Worm (Caenorhabditis elegans) whole organism, L1 larva: ENCODE measurements around the gene F59A6.4.
A peak's percentile ranks its signal among the peaks of the same experiment; 100 is the strongest.

Source experiments
- C04F5.9 ChIP-seq: sonication (generic microtip); optimal IDR thresholded peaks from 2 replicates; lab custom pipeline; 2016; ENCODE audit warnings: missing genetic modification characterization, missing compliant biosample characterization
- F16B12.6 ChIP-seq: fragments of 150-350 bp; optimal IDR thresholded peaks from 2 replicates; lab custom pipeline; 2014; ENCODE audit warnings: missing biosample characterization, missing genetic modification characterization
- ama-1 ChIP-seq: fragments of 150-350 bp; optimal IDR thresholded peaks from 2 replicates; lab custom pipeline; 2014
- blmp-1 ChIP-seq: fragments of 150-350 bp; optimal IDR thresholded peaks from 2 replicates; lab custom pipeline; 2014; ENCODE audit warnings: missing biosample characterization, missing genetic modification characterization
- ceh-63 ChIP-seq: fragments of 200-800 bp; sonication (Bioruptor generic); optimal IDR thresholded peaks from 2 replicates; lab custom pipeline; 2018; ENCODE audit warnings: mild to moderate bottlenecking, missing genetic modification characterization, missing compliant biosample characterization
- ceh-88 ChIP-seq: fragments of 200-800 bp; sonication (Bioruptor generic); IDR thresholded peaks from 2 replicates; pipeline ENCODE4 v1.3.6; 2022; ENCODE audit warnings: missing genetic modification characterization, missing compliant biosample characterization
- ceh-90 ChIP-seq: sonication (generic microtip); optimal IDR thresholded peaks from 2 replicates; lab custom pipeline; 2016; ENCODE audit warnings: missing genetic modification characterization, missing compliant biosample characterization
- ces-1 ChIP-seq: fragments of 150-350 bp; optimal IDR thresholded peaks from 2 replicates; lab custom pipeline; 2014; ENCODE audit warnings: missing biosample characterization, missing genetic modification reagents, missing genetic modification characterization
- dsc-1 ChIP-seq: sonication (generic microtip); optimal IDR thresholded peaks from 2 replicates; lab custom pipeline; 2016; ENCODE audit warnings: mild to moderate bottlenecking, missing genetic modification characterization, missing compliant biosample characterization
- efl-1 ChIP-seq, 4 experiments: fragments of 150-350 bp; optimal IDR thresholded peaks in 3 of 4; peaks in 1 of 4; 1 replicate in 1 of 4; 2 replicates in 3 of 4; lab custom pipeline; 2014; ENCODE audit warnings: missing biosample characterization in 2 of 4, missing genetic modification characterization in 2 of 4, missing genetic modification reagents in 2 of 4
- egl-13 ChIP-seq: sonication (generic microtip); optimal IDR thresholded peaks from 2 replicates; lab custom pipeline; 2016; ENCODE audit warnings: missing genotype, missing genetic modification reagents, missing genetic modification characterization, missing compliant biosample characterization
- egl-27 ChIP-seq, 2 experiments: fragments of 150-350 bp in 1 of 2; sonication (generic microtip); optimal IDR thresholded peaks; 3 replicates each; lab custom pipeline; 2017 to 2018; ENCODE audit warnings: missing biosample characterization in 2 of 2, missing genetic modification characterization in 2 of 2, missing genetic modification reagents in 2 of 2
- elt-2 ChIP-seq: sonication (generic microtip); optimal IDR thresholded peaks from 2 replicates; lab custom pipeline; 2016; ENCODE audit warnings: missing genetic modification characterization, mild to moderate bottlenecking, inconsistent platforms, missing compliant biosample characterization, missing genetic modification reagents
- elt-3 ChIP-seq, 6 experiments: fragments of 150-350 bp in 1 of 6; sonication (generic microtip); optimal IDR thresholded peaks; 2 replicates each; lab custom pipeline; 2017 to 2018; ENCODE audit warnings: missing biosample characterization in 6 of 6, missing genetic modification characterization in 6 of 6, inconsistent platforms in 1 of 6
- fkh-10 ChIP-seq: sonication (generic microtip); optimal IDR thresholded peaks from 2 replicates; lab custom pipeline; 2017; ENCODE audit warnings: missing biosample characterization, missing genetic modification reagents, missing genetic modification characterization
- hlh-17 ChIP-seq: fragments of 200-800 bp; sonication (Bioruptor generic); optimal IDR thresholded peaks from 2 replicates; lab custom pipeline; 2018; ENCODE audit warnings: missing genetic modification characterization, mild to moderate bottlenecking, missing compliant biosample characterization, moderate library complexity, borderline replicate concordance
- isw-1 ChIP-seq: fragments of 200-800 bp; sonication (Bioruptor generic); IDR thresholded peaks from 2 replicates; pipeline ENCODE4 v1.3.6; 2022; ENCODE audit warnings: missing genetic modification characterization, missing compliant biosample characterization
- lin-14 ChIP-seq: fragments of 200-800 bp; sonication (Bioruptor generic); optimal IDR thresholded peaks from 2 replicates; lab custom pipeline; 2018; ENCODE audit warnings: mild to moderate bottlenecking, missing genetic modification characterization, moderate library complexity, missing compliant biosample characterization
- lin-15B ChIP-seq: fragments of 150-350 bp; sonication (generic microtip); optimal IDR thresholded peaks from 3 replicates; lab custom pipeline; 2014; ENCODE audit warnings: missing biosample characterization, missing genetic modification characterization
- lin-35 ChIP-seq, 2 experiments: fragments of 150-350 bp; optimal IDR thresholded peaks; 2 replicates each; lab custom pipeline; 2014; ENCODE audit warnings: missing biosample characterization in 2 of 2, missing genetic modification characterization in 2 of 2, missing genetic modification reagents in 2 of 2
- lir-3 ChIP-seq: sonication (generic microtip); optimal IDR thresholded peaks from 2 replicates; lab custom pipeline; 2016; ENCODE audit warnings: mild to moderate bottlenecking, missing genetic modification characterization, moderate library complexity, missing compliant biosample characterization; ENCODE audit not compliant: poor library complexity
- lsy-2 ChIP-seq, 2 experiments: fragments of 150-350 bp; optimal IDR thresholded peaks; 2 replicates each; lab custom pipeline; 2014; ENCODE audit warnings: missing biosample characterization in 2 of 2, missing genetic modification characterization in 2 of 2
- mef-2 ChIP-seq: fragments of 150-350 bp; optimal IDR thresholded peaks from 2 replicates; lab custom pipeline; 2014; ENCODE audit warnings: missing biosample characterization, missing genetic modification characterization
- nhr-11 ChIP-seq: fragments of 150-350 bp; optimal IDR thresholded peaks from 2 replicates; lab custom pipeline; 2014; ENCODE audit warnings: missing biosample characterization, missing genetic modification characterization
- nhr-12 ChIP-seq: sonication (generic microtip); optimal IDR thresholded peaks from 2 replicates; lab custom pipeline; 2017; ENCODE audit warnings: missing biosample characterization, missing genetic modification characterization
- nhr-20 ChIP-seq: sonication (generic microtip); optimal IDR thresholded peaks from 2 replicates; lab custom pipeline; 2016; ENCODE audit warnings: mild to moderate bottlenecking, missing genetic modification characterization, missing compliant biosample characterization
- nhr-28 ChIP-seq: fragments of 150-350 bp; optimal IDR thresholded peaks from 2 replicates; lab custom pipeline; 2014; ENCODE audit warnings: missing biosample characterization, missing genetic modification characterization
- nhr-71 ChIP-seq: sonication (generic microtip); optimal IDR thresholded peaks from 2 replicates; lab custom pipeline; 2016; ENCODE audit warnings: mild to moderate bottlenecking, missing genetic modification characterization, moderate library complexity, missing compliant biosample characterization
- nhr-76 ChIP-seq: sonication (generic microtip); optimal IDR thresholded peaks from 2 replicates; lab custom pipeline; 2017; ENCODE audit warnings: missing biosample characterization, missing genetic modification characterization
- nhr-77 ChIP-seq: fragments of 150-350 bp; optimal IDR thresholded peaks from 2 replicates; lab custom pipeline; 2014; ENCODE audit warnings: missing biosample characterization, missing genetic modification characterization
- nhr-85 ChIP-seq: sonication (generic microtip); peaks from one replicate; lab custom pipeline; 2016; ENCODE audit warnings: missing genetic modification characterization, inconsistent platforms, missing compliant biosample characterization
- nhr-90 ChIP-seq: sonication (generic microtip); optimal IDR thresholded peaks from 2 replicates; lab custom pipeline; 2016; ENCODE audit warnings: mild to moderate bottlenecking, missing genetic modification characterization, missing compliant biosample characterization; ENCODE audit not compliant: poor library complexity
- pag-3 ChIP-seq: sonication (generic microtip); optimal IDR thresholded peaks from 2 replicates; lab custom pipeline; 2017; ENCODE audit warnings: missing genetic modification characterization, mild to moderate bottlenecking, missing compliant biosample characterization, antibody characterized with exemption, borderline replicate concordance; ENCODE audit not compliant: insufficient read depth
- snu-23 ChIP-seq: sonication (generic microtip); optimal IDR thresholded peaks from 2 replicates; lab custom pipeline; 2016; ENCODE audit warnings: missing genetic modification characterization, missing compliant biosample characterization
- sox-4 ChIP-seq: sonication (generic microtip); optimal IDR thresholded peaks from 2 replicates; lab custom pipeline; 2016; ENCODE audit warnings: missing genetic modification characterization, missing compliant biosample characterization
- sptf-1 ChIP-seq: fragments of 150-350 bp; optimal IDR thresholded peaks from 2 replicates; lab custom pipeline; 2014; ENCODE audit warnings: missing biosample characterization, missing genetic modification characterization
- swsn-7 ChIP-seq: sonication (generic microtip); optimal IDR thresholded peaks from 2 replicates; lab custom pipeline; 2016; ENCODE audit warnings: missing genetic modification characterization, missing compliant biosample characterization
- tlp-1 ChIP-seq: fragments of 150-350 bp; optimal IDR thresholded peaks from 2 replicates; lab custom pipeline; 2014; ENCODE audit warnings: missing biosample characterization, missing genetic modification characterization
- unc-30 ChIP-seq: sonication (generic microtip); optimal IDR thresholded peaks from 2 replicates; lab custom pipeline; 2017; ENCODE audit warnings: missing biosample characterization, missing genetic modification characterization
- unc-62 ChIP-seq: fragments of 150-350 bp; optimal IDR thresholded peaks from 2 replicates; lab custom pipeline; 2014; ENCODE audit warnings: missing biosample characterization, missing genetic modification reagents, missing genetic modification characterization
- unc-86 ChIP-seq: sonication (generic microtip); optimal IDR thresholded peaks from 2 replicates; lab custom pipeline; 2016; ENCODE audit warnings: missing genetic modification characterization, missing compliant biosample characterization
- unc-98 ChIP-seq: fragments of 200-800 bp; sonication (Bioruptor generic); IDR thresholded peaks from 2 replicates; pipeline ENCODE4 v1.3.6; 2022; ENCODE audit warnings: missing genetic modification characterization, missing compliant biosample characterization
- vab-15 ChIP-seq: sonication (generic microtip); optimal IDR thresholded peaks from 2 replicates; lab custom pipeline; 2017; ENCODE audit warnings: missing genotype, mild to moderate bottlenecking, missing genetic modification characterization, missing compliant biosample characterization
- zag-1 ChIP-seq: fragments of 150-350 bp; optimal IDR thresholded peaks from 2 replicates; lab custom pipeline; 2014; ENCODE audit warnings: missing biosample characterization, missing genetic modification characterization
- zip-4 ChIP-seq: fragments of 200-800 bp; sonication (Bioruptor generic); optimal IDR thresholded peaks from 2 replicates; lab custom pipeline; 2018; ENCODE audit warnings: mild to moderate bottlenecking, missing genetic modification characterization, moderate library complexity, missing compliant biosample characterization
- ztf-11 ChIP-seq, 2 experiments: sonication (generic microtip); optimal IDR thresholded peaks; 2 replicates each; lab custom pipeline; 2016 to 2017; ENCODE audit warnings: missing genetic modification characterization in 2 of 2, missing biosample characterization in 1 of 2, missing compliant biosample characterization in 1 of 2
- ztf-4 ChIP-seq: fragments of 150-350 bp; optimal IDR thresholded peaks from 2 replicates; lab custom pipeline; 2014; ENCODE audit warnings: missing biosample characterization, missing genetic modification characterization

The F59A6.4 gene

ce11 chrII:5055129-5055666 is 50.3 kb downstream of the F59A6.4 start, which contains the start of the genes ify-1 and rpl-22 (continued):
- TF ChIP-seq nhr-77 (tag; lab: Kevin White, UChicago) (peak; percentile 95), ceh-63 (no peak), efl-1 (optimal IDR thresholded peaks at IDR 0.05; lab: Kevin White, UChicago) (peak; percentile 95 to 96), efl-1 (GFP tag; optimal IDR thresholded peaks at IDR 0.05 in 1 of 2; lab: Kevin White, UChicago) (peak; percentile 93 to 99), fkh-10 (peak; percentile 87), lir-3 (peak; percentile 81), elt-3 (tag; optimal IDR thresholded peaks at IDR 0.05; lab: Kevin White, UChicago) (peak; percentile 5 to 98 (median 78)), dsc-1 (tag; lab: Kevin White, UChicago) (peak; percentile 89), C04F5.9 (tag; lab: Kevin White, UChicago) (peak; percentile 80), egl-13 (tag; lab: Kevin White, UChicago) (peak; percentile 69), nhr-11 (tag; lab: Kevin White, UChicago) (peak; percentile 72), lin-35 (GFP tag; optimal IDR thresholded peaks at IDR 0.05; lab: Kevin White, UChicago) (peak; percentile 95 to 98), ces-1 (GFP tag; lab: Kevin White, UChicago) (no peak), ceh-88 (peak; percentile 82), zag-1 (tag; lab: Kevin White, UChicago) (peak; percentile 17), swsn-7 (tag; lab: Kevin White, UChicago) (peak; percentile 93), unc-86 (peak; percentile 88), ceh-90 (tag; lab: Kevin White, UChicago) (no peak), nhr-12 (no peak), isw-1 (peak; percentile 93), unc-98 (GFP tag; lab: Robert Waterston, UW) (no peak), blmp-1 (tag; lab: Kevin White, UChicago) (peak; percentile 87), vab-15 (tag; lab: Kevin White, UChicago) (peak; percentile 90), unc-30 (tag; lab: Kevin White, UChicago) (no peak), zip-4 (GFP tag; lab: Kevin White, UChicago) (peak; percentile 78), mef-2 (peak; percentile 17), lin-15B (peak; percentile 97), sptf-1 (no peak), nhr-71 (peak; percentile 96), ztf-11 (tag; optimal IDR thresholded peaks at IDR 0.05; lab: Kevin White, UChicago) (peak in 1 of 2 experiments; percentile 78), lin-14 (GFP tag; lab: Kevin White, UChicago) (peak; percentile 92), unc-62 (no peak), sox-4 (tag; lab: Kevin White, UChicago) (peak; percentile 48)
- TF ChIP-seq, all 84 proteins: peak for 63

- peak in 1 of 2 experiments; percentile 2 for TF ChIP-seq lsy-2 (tag; optimal IDR thresholded peaks at IDR 0.05; lab: Kevin White, UChicago)
- TF ChIP-seq nhr-77 (tag; lab: Kevin White, UChicago) = peak; percentile 7
- TF ChIP-seq nhr-85 (tag; lab: Kevin White, UChicago) = peak; percentile 47
- no peak for TF ChIP-seq efl-1 (optimal IDR thresholded peaks at IDR 0.05; lab: Kevin White, UChicago)
- TF ChIP-seq efl-1 (GFP tag; optimal IDR thresholded peaks at IDR 0.05 in 1 of 2; lab: Kevin White, UChicago) = peak in 1 of 2 experiments; percentile 92
- no peak for TF ChIP-seq tlp-1
- TF ChIP-seq dsc-1 (tag; lab: Kevin White, UChicago) = peak; percentile 0
- no peak for TF ChIP-seq ama-1 (lab: Kevin White, UChicago)
- TF ChIP-seq, all 84 proteins: peak for 5
Observed at ce11 chrII:5056254-5056653, 51.4 kb downstream of the F59A6.4 start.

- TF ChIP-seq zag-1 (tag; lab: Kevin White, UChicago) (no peak), vab-15 (tag; lab: Kevin White, UChicago) (no peak), snu-23 (GFP tag; lab: Kevin White, UChicago) (peak; percentile 79), lin-15B (no peak), pag-3 (tag; lab: Kevin White, UChicago) (no peak), ama-1 (lab: Kevin White, UChicago) (no peak), isw-1 (no peak; the same call in 1 of the 2 replicates), C04F5.9 (tag; lab: Kevin White, UChicago) (no peak), hlh-17 (no peak), nhr-85 (tag; lab: Kevin White, UChicago) (peak; percentile 81), unc-98 (GFP tag; lab: Robert Waterston, UW) (no peak), unc-30 (tag; lab: Kevin White, UChicago) (no peak), nhr-20 (tag; lab: Kevin White, UChicago) (peak; percentile 76), nhr-76 (tag; lab: Kevin White, UChicago) (no peak), nhr-28 (no peak), blmp-1 (tag; lab: Kevin White, UChicago) (no peak), egl-27 (tag; optimal IDR thresholded peaks at IDR 0.05; lab: Kevin White, UChicago) (no peak), nhr-90 (tag; lab: Kevin White, UChicago) (peak; percentile 74), F16B12.6 (tag; lab: Kevin White, UChicago) (peak; percentile 26), elt-2 (tag; lab: Kevin White, UChicago) (peak; percentile 89), lsy-2 (tag; optimal IDR thresholded peaks at IDR 0.05; lab: Kevin White, UChicago) (peak; percentile 76 to 79), ztf-4 (tag; lab: Kevin White, UChicago) (no peak), lin-35 (GFP tag; optimal IDR thresholded peaks at IDR 0.05; lab: Kevin White, UChicago) (peak; percentile 53 to 77)
Observed at ce11 chrII:5057315-5057714, 52.4 kb downstream of the F59A6.4 start.
